Worm (Caenorhabditis elegans) whole organism, mixed stage, embryonic: ENCODE results near the gene C53D6.6.

Experiments
- M03D4.4 ChIP-seq: sonication (generic microtip); optimal IDR thresholded peaks from 2 replicates; lab custom pipeline; 2017; ENCODE audit warnings: mild to moderate bottlenecking, missing genetic modification characterization, missing compliant biosample characterization
- blmp-1 ChIP-seq: fragments of 150-350 bp; optimal IDR thresholded peaks from 2 replicates; lab custom pipeline; 2014; ENCODE audit warnings: missing biosample characterization, missing genetic modification characterization
- ceh-39 ChIP-seq: fragments of 150-350 bp; optimal IDR thresholded peaks from 2 replicates; lab custom pipeline; 2014; ENCODE audit warnings: missing biosample characterization, missing genetic modification characterization
- ceh-43 ChIP-seq: fragments of 200-800 bp; sonication (Bioruptor generic); optimal IDR thresholded peaks from 2 replicates; lab custom pipeline; 2018; ENCODE audit warnings: mild to moderate bottlenecking, missing genetic modification characterization, moderate library complexity, missing compliant biosample characterization
- ceh-83 ChIP-seq: fragments of 200-800 bp; sonication (Bioruptor generic); optimal IDR thresholded peaks from 2 replicates; lab custom pipeline; 2018; ENCODE audit warnings: mild to moderate bottlenecking, missing genetic modification characterization, missing compliant biosample characterization
- ces-1 ChIP-seq: fragments of 150-350 bp; optimal IDR thresholded peaks from 2 replicates; lab custom pipeline; 2014; ENCODE audit warnings: missing biosample characterization, missing genetic modification reagents, missing genetic modification characterization
- cnd-1 ChIP-seq: fragments of 200-800 bp; sonication (Bioruptor generic); optimal IDR thresholded peaks from 2 replicates; lab custom pipeline; 2018; ENCODE audit warnings: mild to moderate bottlenecking, missing genetic modification characterization, missing compliant biosample characterization
- elt-1 ChIP-seq: sonication (generic microtip); optimal IDR thresholded peaks from 2 replicates; lab custom pipeline; 2017; ENCODE audit warnings: missing genetic modification characterization, mild to moderate bottlenecking, missing compliant biosample characterization, antibody characterized with exemption, moderate library complexity, borderline replicate concordance; ENCODE audit not compliant: insufficient read depth
- elt-3 ChIP-seq: fragments of 150-350 bp; optimal IDR thresholded peaks from 2 replicates; lab custom pipeline; 2014; ENCODE audit warnings: missing biosample characterization, missing genetic modification characterization
- flh-1 ChIP-seq: fragments of 200-800 bp; sonication (Bioruptor generic); optimal IDR thresholded peaks from 2 replicates; lab custom pipeline; 2018; ENCODE audit warnings: mild to moderate bottlenecking, missing genetic modification characterization, moderate library complexity, missing compliant biosample characterization
- ham-2 ChIP-seq: fragments of 200-800 bp; sonication (Bioruptor generic); optimal IDR thresholded peaks from 2 replicates; lab custom pipeline; 2018; ENCODE audit warnings: mild to moderate bottlenecking, missing genetic modification characterization, missing compliant biosample characterization
- hlh-1 ChIP-seq: fragments of 150-350 bp; optimal IDR thresholded peaks from 2 replicates; lab custom pipeline; 2014; ENCODE audit warnings: missing biosample characterization, missing genetic modification reagents, missing genetic modification characterization
- lin-13 ChIP-seq: fragments of 150-350 bp; optimal IDR thresholded peaks from 2 replicates; lab custom pipeline; 2014; ENCODE audit warnings: missing biosample characterization, missing genetic modification characterization
- lin-32 ChIP-seq: fragments of 200-800 bp; sonication (Bioruptor generic); optimal IDR thresholded peaks from 2 replicates; lab custom pipeline; 2018; ENCODE audit warnings: mild to moderate bottlenecking, missing genetic modification characterization, missing compliant biosample characterization
- lsy-2 ChIP-seq: fragments of 150-350 bp; optimal IDR thresholded peaks from 2 replicates; lab custom pipeline; 2014; ENCODE audit warnings: missing biosample characterization, missing genetic modification characterization
- mab-5 ChIP-seq: fragments of 150-350 bp; optimal IDR thresholded peaks from 2 replicates; lab custom pipeline; 2014; ENCODE audit warnings: missing biosample characterization, missing genetic modification characterization
- mep-1 ChIP-seq: fragments of 150-350 bp; optimal IDR thresholded peaks from 2 replicates; lab custom pipeline; 2017; ENCODE audit warnings: missing biosample characterization, missing genetic modification reagents, missing genetic modification characterization, inconsistent platforms
- mls-2 ChIP-seq: sonication (generic microtip); optimal IDR thresholded peaks from 2 replicates; lab custom pipeline; 2016; ENCODE audit warnings: mild to moderate bottlenecking, missing genetic modification characterization, moderate library complexity, missing compliant biosample characterization
- nhr-12 ChIP-seq: fragments of 150-350 bp; optimal IDR thresholded peaks from 2 replicates; lab custom pipeline; 2014; ENCODE audit warnings: missing biosample characterization, missing genetic modification characterization
- nhr-2 ChIP-seq: fragments of 150-350 bp; optimal IDR thresholded peaks from 2 replicates; lab custom pipeline; 2014; ENCODE audit warnings: missing biosample characterization, missing genetic modification characterization
- nhr-28 ChIP-seq: fragments of 150-350 bp; optimal IDR thresholded peaks from 2 replicates; lab custom pipeline; 2014; ENCODE audit warnings: missing biosample characterization, missing genetic modification characterization
- pha-4 ChIP-seq: fragments of 150-350 bp; optimal IDR thresholded peaks from 2 replicates; lab custom pipeline; 2018; ENCODE audit warnings: missing biosample characterization, missing genetic modification reagents, missing genetic modification characterization
- snpc-4 ChIP-seq: fragments of 150-350 bp; optimal IDR thresholded peaks from 2 replicates; lab custom pipeline; 2014; ENCODE audit warnings: missing biosample characterization, missing genetic modification characterization
- sptf-1 ChIP-seq: sonication (generic microtip); optimal IDR thresholded peaks from 2 replicates; lab custom pipeline; 2017; ENCODE audit warnings: mild to moderate bottlenecking, missing genetic modification characterization, moderate library complexity, missing compliant biosample characterization
- tbx-8 ChIP-seq: fragments of 200-800 bp; sonication (Bioruptor generic); optimal IDR thresholded peaks from 2 replicates; lab custom pipeline; 2018; ENCODE audit warnings: mild to moderate bottlenecking, missing genetic modification characterization, moderate library complexity, missing compliant biosample characterization
- unc-120 ChIP-seq: sonication (generic microtip); optimal IDR thresholded peaks from 2 replicates; lab custom pipeline; 2017; ENCODE audit warnings: missing genetic modification characterization, missing compliant biosample characterization; ENCODE audit not compliant: poor library complexity, severe bottlenecking
- unc-39 ChIP-seq: fragments of 150-350 bp; optimal IDR thresholded peaks from 2 replicates; lab custom pipeline; 2014; ENCODE audit warnings: missing biosample characterization, missing genetic modification characterization
- unc-62 ChIP-seq: fragments of 150-350 bp; optimal IDR thresholded peaks from 2 replicates; lab custom pipeline; 2014; ENCODE audit warnings: missing biosample characterization, missing genetic modification reagents, missing genetic modification characterization
- zip-8 ChIP-seq: fragments of 150-350 bp; optimal IDR thresholded peaks from 2 replicates; lab custom pipeline; 2014; ENCODE audit warnings: missing biosample characterization, missing genetic modification characterization
- ztf-11 ChIP-seq: fragments of 150-350 bp; optimal IDR thresholded peaks from 2 replicates; lab custom pipeline; 2014; ENCODE audit warnings: missing biosample characterization, missing genetic modification characterization

Gene C53D6.6

ce11 chrIV:9007947-9008346, 24.5 kb downstream of the C53D6.6 start:
- no peak for TF ChIP-seq ham-2 (GFP tag; lab: Kevin White, UChicago)
- TF ChIP-seq M03D4.4 (tag; lab: Kevin White, UChicago): no peak
- TF ChIP-seq sptf-1 (tag; lab: Kevin White, UChicago): no peak
- TF ChIP-seq unc-62 (GFP tag; lab: Kevin White, UChicago): peak; percentile 72
- no peak for TF ChIP-seq unc-39 (tag; lab: Kevin White, UChicago)
- TF ChIP-seq hlh-1: peak; percentile 74

ce11 chrIV:9005310-9005709, 27.2 kb downstream of the C53D6.6 start, which contains the start of gene unc-129:
TSS of gene unc-129 (minus strand) at chrIV:9005410.
- TF ChIP-seq ceh-83 (GFP tag; lab: Kevin White, UChicago): no peak

- TF ChIP-seq lsy-2 (tag; lab: Kevin White, UChicago) (no peak), lin-13 (tag; lab: Kevin White, UChicago) (no peak), unc-62 (GFP tag; lab: Kevin White, UChicago) (no peak), hlh-1 (no peak), mls-2 (tag; lab: Kevin White, UChicago) (no peak), mep-1 (no peak), tbx-8 (GFP tag; lab: Kevin White, UChicago) (no peak), unc-120 (tag; lab: Kevin White, UChicago) (no peak), M03D4.4 (tag; lab: Kevin White, UChicago) (no peak), sptf-1 (tag; lab: Kevin White, UChicago) (no peak), ces-1 (GFP tag; lab: Kevin White, UChicago) (no peak), ztf-11 (tag; lab: Kevin White, UChicago) (no peak), snpc-4 (tag; lab: Kevin White, UChicago) (no peak), ceh-83 (GFP tag; lab: Kevin White, UChicago) (no peak), unc-39 (tag; lab: Kevin White, UChicago) (no peak), lin-32 (GFP tag; lab: Kevin White, UChicago) (no peak), zip-8 (tag; lab: Kevin White, UChicago) (no peak), ham-2 (GFP tag; lab: Kevin White, UChicago) (no peak), cnd-1 (tag; lab: Kevin White, UChicago) (no peak), nhr-12 (tag; lab: Kevin White, UChicago) (no peak)
- TF ChIP-seq, all 35 proteins: peak for 0
Measured at ce11 chrIV:9002636-9003035, 29.8 kb downstream of the C53D6.6 start, which contains the start of gene C53D6.8. TSS of gene C53D6.8 (minus strand) at chrIV:9002736.

ce11 chrIV:9001184-9001583, 31.3 kb downstream of the C53D6.6 start:
- TF ChIP-seq flh-1 (GFP tag; lab: Kevin White, UChicago): no peak
- no peak for TF ChIP-seq snpc-4 (tag; lab: Kevin White, UChicago)
- no peak for TF ChIP-seq mab-5 (tag; lab: Kevin White, UChicago)
- no peak for TF ChIP-seq ceh-83 (GFP tag; lab: Kevin White, UChicago)
- no peak for TF ChIP-seq pha-4 (tag; lab: Kevin White, UChicago)
- TF ChIP-seq ham-2 (GFP tag; lab: Kevin White, UChicago): no peak
- TF ChIP-seq zip-8 (tag; lab: Kevin White, UChicago): no peak
- TF ChIP-seq cnd-1 (tag; lab: Kevin White, UChicago): no peak
- TF ChIP-seq lsy-2 (tag; lab: Kevin White, UChicago): no peak
- TF ChIP-seq elt-1 (tag; lab: Kevin White, UChicago): no peak

ce11 chrIV:9000664-9001063, 31.8 kb downstream of the C53D6.6 start:
- no peak for TF ChIP-seq nhr-28 (tag; lab: Kevin White, UChicago)
- TF ChIP-seq ces-1 (GFP tag; lab: Kevin White, UChicago): no peak
- no peak for TF ChIP-seq cnd-1 (tag; lab: Kevin White, UChicago)
- TF ChIP-seq ceh-83 (GFP tag; lab: Kevin White, UChicago): no peak
- no peak for TF ChIP-seq hlh-1
- no peak for TF ChIP-seq mls-2 (tag; lab: Kevin White, UChicago)
- no peak for TF ChIP-seq mab-5 (tag; lab: Kevin White, UChicago)
- TF ChIP-seq nhr-2 (tag; lab: Kevin White, UChicago): no peak
- no peak for TF ChIP-seq ceh-43 (GFP tag; lab: Kevin White, UChicago)
- no peak for TF ChIP-seq ceh-39
- TF ChIP-seq snpc-4 (tag; lab: Kevin White, UChicago): no peak
- no peak for TF ChIP-seq unc-120 (tag; lab: Kevin White, UChicago)
- no peak for TF ChIP-seq pha-4 (tag; lab: Kevin White, UChicago)
- TF ChIP-seq mep-1: no peak
- no peak for TF ChIP-seq elt-3 (tag; lab: Kevin White, UChicago)
- TF ChIP-seq flh-1 (GFP tag; lab: Kevin White, UChicago): no peak
- TF ChIP-seq blmp-1 (tag; lab: Kevin White, UChicago): no peak
- TF ChIP-seq ztf-11 (tag; lab: Kevin White, UChicago): no peak
